Fruit fly (Drosophila melanogaster): Measurements from ENCODE around the gene zuc.

Gene zuc

dm6 chr2L:11965610-11966594, 23.8 kb downstream of the zuc start:
- TF ChIP-seq pan (optimal IDR thresholded peaks at IDR 0.05) (no peak), CG8478 (optimal IDR thresholded peaks at IDR 0.05) (no peak), EcR (GFP tag; optimal IDR thresholded peaks at IDR 0.05) (no peak), Dll (optimal IDR thresholded peaks at IDR 0.05) (no peak), psq (optimal IDR thresholded peaks at IDR 0.05) (no peak), usp (GFP tag; optimal IDR thresholded peaks at IDR 0.05) (no peak)

- TF ChIP-seq psq (optimal IDR thresholded peaks at IDR 0.05) (no peak), EcR (GFP tag; optimal IDR thresholded peaks at IDR 0.05) (no peak), Dll (optimal IDR thresholded peaks at IDR 0.05) (no peak), pan (optimal IDR thresholded peaks at IDR 0.05) (no peak), CG8478 (optimal IDR thresholded peaks at IDR 0.05) (no peak), usp (GFP tag; optimal IDR thresholded peaks at IDR 0.05) (no peak)
Observed at dm6 chr2L:11963422-11964322, 26.0 kb downstream of the zuc start.

dm6 chr2L:11960909-11961308, 28.8 kb downstream of the zuc start:
- TF ChIP-seq Dll (optimal IDR thresholded peaks at IDR 0.05), result no peak
- TF ChIP-seq pan (optimal IDR thresholded peaks at IDR 0.05), result no peak
- no peak for TF ChIP-seq EcR (GFP tag; optimal IDR thresholded peaks at IDR 0.05)
- TF ChIP-seq CG8478 (optimal IDR thresholded peaks at IDR 0.05), result no peak
- TF ChIP-seq usp (GFP tag; optimal IDR thresholded peaks at IDR 0.05), result no peak
- no peak for TF ChIP-seq psq (optimal IDR thresholded peaks at IDR 0.05)

dm6 chr2L:11958729-11959128, 31.0 kb downstream of the zuc start:
- TF ChIP-seq EcR (GFP tag; optimal IDR thresholded peaks at IDR 0.05) (no peak), usp (GFP tag; optimal IDR thresholded peaks at IDR 0.05) (no peak), CG8478 (optimal IDR thresholded peaks at IDR 0.05) (no peak), Dll (optimal IDR thresholded peaks at IDR 0.05) (no peak), psq (optimal IDR thresholded peaks at IDR 0.05) (no peak), pan (optimal IDR thresholded peaks at IDR 0.05) (no peak)

- TF ChIP-seq pan (optimal IDR thresholded peaks at IDR 0.05) (no peak), CG8478 (optimal IDR thresholded peaks at IDR 0.05) (no peak), usp (GFP tag; optimal IDR thresholded peaks at IDR 0.05) (no peak), psq (optimal IDR thresholded peaks at IDR 0.05) (no peak), EcR (GFP tag; optimal IDR thresholded peaks at IDR 0.05) (no peak), Dll (optimal IDR thresholded peaks at IDR 0.05) (no peak)
Observed at dm6 chr2L:11955839-11956238, 33.8 kb downstream of the zuc start.

- TF ChIP-seq usp (GFP tag; optimal IDR thresholded peaks at IDR 0.05), result no peak
- TF ChIP-seq pan (optimal IDR thresholded peaks at IDR 0.05), result no peak
- no peak for TF ChIP-seq psq (optimal IDR thresholded peaks at IDR 0.05)
- no peak for TF ChIP-seq EcR (GFP tag; optimal IDR thresholded peaks at IDR 0.05)
- no peak for TF ChIP-seq CG8478 (optimal IDR thresholded peaks at IDR 0.05)
- TF ChIP-seq Dll (optimal IDR thresholded peaks at IDR 0.05), result no peak
Observed at dm6 chr2L:11949917-11950316, 39.8 kb downstream of the zuc start.

- TF ChIP-seq Dll (optimal IDR thresholded peaks at IDR 0.05), result no peak
- TF ChIP-seq usp (GFP tag; optimal IDR thresholded peaks at IDR 0.05), result no peak
- no peak for TF ChIP-seq CG8478 (optimal IDR thresholded peaks at IDR 0.05)
- TF ChIP-seq EcR (GFP tag; optimal IDR thresholded peaks at IDR 0.05), result no peak
- no peak for TF ChIP-seq psq (optimal IDR thresholded peaks at IDR 0.05)
Observed at dm6 chr2L:11948479-11948878, 41.2 kb downstream of the zuc start.

- TF ChIP-seq CG8478 (optimal IDR thresholded peaks at IDR 0.05) (no peak), psq (optimal IDR thresholded peaks at IDR 0.05) (no peak), EcR (GFP tag; optimal IDR thresholded peaks at IDR 0.05) (no peak), Dll (optimal IDR thresholded peaks at IDR 0.05) (no peak), usp (GFP tag; optimal IDR thresholded peaks at IDR 0.05) (no peak), pan (optimal IDR thresholded peaks at IDR 0.05) (no peak)
Observed at dm6 chr2L:11947641-11948040, 42.0 kb downstream of the zuc start, which contains the start of gene CG16964. TSS of gene CG16964 (plus strand) at chr2L:11947941.

dm6 chr2L:11943829-11944228, 45.9 kb downstream of the zuc start, which contains the start of gene Crys:
TSS of gene Crys (plus strand) at chr2L:11944129.
- TF ChIP-seq Dll (optimal IDR thresholded peaks at IDR 0.05), result no peak
- no peak for TF ChIP-seq psq (optimal IDR thresholded peaks at IDR 0.05)
- no peak for TF ChIP-seq usp (GFP tag; optimal IDR thresholded peaks at IDR 0.05)
- no peak for TF ChIP-seq pan (optimal IDR thresholded peaks at IDR 0.05)
- no peak for TF ChIP-seq CG8478 (optimal IDR thresholded peaks at IDR 0.05)
- TF ChIP-seq EcR (GFP tag; optimal IDR thresholded peaks at IDR 0.05), result no peak

- TF ChIP-seq psq (optimal IDR thresholded peaks at IDR 0.05), result no peak
- no peak for TF ChIP-seq EcR (GFP tag; optimal IDR thresholded peaks at IDR 0.05)
- TF ChIP-seq CG8478 (optimal IDR thresholded peaks at IDR 0.05), result no peak
- TF ChIP-seq Dll (optimal IDR thresholded peaks at IDR 0.05), result no peak
- TF ChIP-seq usp (GFP tag; optimal IDR thresholded peaks at IDR 0.05), result no peak
- TF ChIP-seq pan (optimal IDR thresholded peaks at IDR 0.05), result no peak
Observed at dm6 chr2L:11942826-11943225, 46.9 kb downstream of the zuc start.

dm6 chr2L:11942265-11942664, 47.4 kb downstream of the zuc start:
- TF ChIP-seq Dll (optimal IDR thresholded peaks at IDR 0.05) (no peak), EcR (GFP tag; optimal IDR thresholded peaks at IDR 0.05) (no peak), CG8478 (optimal IDR thresholded peaks at IDR 0.05) (no peak)
